Worm (Caenorhabditis elegans) whole organism, mixed stage, embryonic: Measurements from ENCODE around the gene C37C3.1.

Experiments
- blmp-1 ChIP-seq: fragments of 150-350 bp; optimal IDR thresholded peaks from 2 replicates; lab custom pipeline; 2014; ENCODE audit warnings: missing biosample characterization, missing genetic modification characterization
- mab-5 ChIP-seq: fragments of 150-350 bp; optimal IDR thresholded peaks from 2 replicates; lab custom pipeline; 2014; ENCODE audit warnings: missing biosample characterization, missing genetic modification characterization
- nhr-28 ChIP-seq: fragments of 150-350 bp; optimal IDR thresholded peaks from 2 replicates; lab custom pipeline; 2014; ENCODE audit warnings: missing biosample characterization, missing genetic modification characterization
- unc-62 ChIP-seq: fragments of 150-350 bp; optimal IDR thresholded peaks from 2 replicates; lab custom pipeline; 2014; ENCODE audit warnings: missing biosample characterization, missing genetic modification reagents, missing genetic modification characterization

ce11 chrV:7820270-7820669 is 37.5 kb upstream of the C37C3.1 start, which contains the start of gene lbp-4:
- TF ChIP-seq blmp-1 (tag; lab: Kevin White, UChicago) (no peak), unc-62 (no peak), mab-5 (tag; lab: Kevin White, UChicago) (no peak), nhr-28 (no peak)
